Comparison of ENCODE assay signal across 3 worm cellular contexts in the genomic region with DNA sequence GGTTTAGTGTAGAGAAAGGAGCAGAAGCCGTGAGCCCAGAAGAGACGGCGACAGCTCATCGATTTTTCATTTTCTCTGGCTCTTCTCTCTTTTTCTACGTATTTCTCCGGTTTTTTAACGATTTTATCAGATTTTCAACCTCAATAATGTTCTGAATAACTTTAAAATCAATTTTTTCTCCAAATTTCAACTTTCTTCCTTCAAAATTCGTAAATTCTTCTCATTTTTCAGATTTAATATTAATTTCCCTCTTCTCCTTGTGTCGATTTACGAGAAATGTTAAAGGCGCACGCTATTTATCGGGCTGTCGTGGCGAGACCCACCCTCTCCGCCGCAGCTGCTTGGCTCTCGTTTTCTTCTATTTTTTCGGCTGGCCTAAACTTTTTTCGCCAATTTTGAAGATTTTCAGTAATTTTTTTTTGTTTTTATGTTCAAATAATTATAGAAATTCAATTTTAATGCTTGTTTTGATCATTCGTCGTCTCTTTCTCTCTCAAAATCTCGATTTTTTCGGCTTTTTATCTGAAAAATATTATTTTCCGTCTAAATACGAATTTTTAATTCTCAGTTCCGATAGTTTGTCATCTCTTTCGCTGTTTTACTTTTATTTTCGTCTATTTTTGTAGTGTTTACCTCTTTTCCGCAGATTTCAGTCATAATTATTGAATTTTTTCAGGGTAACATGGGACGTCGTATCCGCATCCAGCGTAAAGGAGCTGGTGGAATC.
A peak's percentile ranks its signal among the peaks of the same experiment; 100 is the strongest.
TF ChIP-seq lines count a peak whose summit lies in the region.

A gene (minus strand): TSS at position 77 of the 727 bp plus-strand sequence.
A gene (plus strand): TSS at position 677 of the 727 bp plus-strand sequence.

TF ChIP-seq in whole organism, L1 larva, 84 proteins besides CTCF, POLR2A, EP300 and RAD21 (continued from another document):
- TF ChIP-seq dpl-1 (GFP tag; optimal IDR thresholded peaks at IDR 0.05; lab: Kevin White, UChicago) (peak; percentile 55 to 67 (median 63)), elt-3 (tag; optimal IDR thresholded peaks at IDR 0.05; lab: Kevin White, UChicago) (peak in 1 of 6 experiments; percentile 51), tbx-2 (tag; optimal IDR thresholded peaks at IDR 0.05; lab: Kevin White, UChicago) (peak; percentile 68), nhr-20 (tag; optimal IDR thresholded peaks at IDR 0.05; lab: Kevin White, UChicago) (peak; percentile 51), nhr-77 (tag; optimal IDR thresholded peaks at IDR 0.05; lab: Kevin White, UChicago) (peak; percentile 14), C16A3.4 (tag; optimal IDR thresholded peaks at IDR 0.05; lab: Kevin White, UChicago) (peak; percentile 67), isw-1 (GFP tag; IDR thresholded peaks at IDR 0.05; lab: Robert Waterston, UW) (peak; percentile 51), unc-130 (tag; optimal IDR thresholded peaks at IDR 0.05; lab: Kevin White, UChicago) (peak; percentile 42), lin-13 (GFP tag; optimal IDR thresholded peaks at IDR 0.05; lab: Kevin White, UChicago) (peak; percentile 28)

TF ChIP-seq in whole organism, L4 larva, 104 proteins besides CTCF, POLR2A, EP300 and RAD21 (continued from another document):
- TF ChIP-seq R02D3.7 (tag; optimal IDR thresholded peaks at IDR 0.05; lab: Kevin White, UChicago) = peak; percentile 73

TF ChIP-seq in whole organism, young adult, 124 proteins besides CTCF, POLR2A, EP300 and RAD21 (continued from another document):
- no peak for TF ChIP-seq cebp-2 (GFP tag; IDR thresholded peaks at IDR 0.05; lab: Robert Waterston, UW)
- peak; percentile 34; the same call in 1 of the 2 replicates for TF ChIP-seq ekl-4 (GFP tag; IDR thresholded peaks at IDR 0.05; lab: Robert Waterston, UW)
- TF ChIP-seq madf-10 (tag; optimal IDR thresholded peaks at IDR 0.05; lab: Kevin White, UChicago) = peak; percentile 7
- TF ChIP-seq snpc-1.3 (tag; optimal IDR thresholded peaks at IDR 0.05; lab: Kevin White, UChicago; ENCODE audit: insufficient read depth) = peak; percentile 51
- TF ChIP-seq hmg-1.2 (GFP tag; IDR thresholded peaks at IDR 0.05; lab: Robert Waterston, UW) = no peak
- TF ChIP-seq B0035.1 (tag; optimal IDR thresholded peaks at IDR 0.05; lab: Kevin White, UChicago) = no peak
- no peak for TF ChIP-seq C17E4.6 (GFP tag; IDR thresholded peaks at IDR 0.05; lab: Robert Waterston, UW)
- TF ChIP-seq ceh-27 (GFP tag; optimal IDR thresholded peaks at IDR 0.05; lab: Kevin White, UChicago) = no peak
